Worm (Caenorhabditis elegans) whole organism, L4 larva: ENCODE measurements around the gene mig-39.

Source experiments
- F37D6.2 ChIP-seq: sonication (generic microtip); optimal IDR thresholded peaks from 2 replicates; lab custom pipeline; 2016; ENCODE audit warnings: mild to moderate bottlenecking, missing genetic modification characterization, missing compliant biosample characterization
- F44E2.7 ChIP-seq: fragments of 200-800 bp; sonication (Bioruptor generic); IDR thresholded peaks from 2 replicates; pipeline ENCODE4 v2.1.2; 2022; ENCODE audit warnings: missing genetic modification characterization, missing compliant biosample characterization
- F49E8.2 ChIP-seq: sonication (generic microtip); optimal IDR thresholded peaks from 2 replicates; lab custom pipeline; 2016; ENCODE audit warnings: missing compliant biosample characterization, mild to moderate bottlenecking, missing genetic modification characterization, borderline replicate concordance
- T26A8.4 ChIP-seq: fragments of 200-800 bp; sonication (Bioruptor generic); IDR thresholded peaks from 2 replicates; pipeline ENCODE4 v1.3.6; 2022; ENCODE audit warnings: missing genetic modification characterization, missing compliant biosample characterization
- Y48G9A.11 ChIP-seq: fragments of 200-800 bp; sonication (Bioruptor generic); IDR thresholded peaks from 2 replicates; pipeline ENCODE4 v1.3.6; 2022; ENCODE audit warnings: missing genetic modification reagents, missing genetic modification characterization, missing compliant biosample characterization
- Y5F2A.4 ChIP-seq: fragments of 200-800 bp; sonication (Bioruptor generic); optimal IDR thresholded peaks from 2 replicates; lab custom pipeline; 2018; ENCODE audit warnings: mild to moderate bottlenecking, missing genetic modification characterization, missing compliant biosample characterization
- ZK337.2 ChIP-seq: fragments of 200-800 bp; sonication (Bioruptor generic); IDR thresholded peaks from 2 replicates; pipeline ENCODE4 v1.3.6; 2022; ENCODE audit warnings: missing genetic modification reagents, missing genetic modification characterization, missing compliant biosample characterization
- aha-1 ChIP-seq: fragments of 150-350 bp; peaks from one replicate; lab custom pipeline; 2014; ENCODE audit warnings: missing biosample characterization, missing genetic modification characterization
- aly-2 ChIP-seq: sonication (generic microtip); optimal IDR thresholded peaks from 2 replicates; lab custom pipeline; 2018; ENCODE audit warnings: missing biosample characterization, missing genetic modification characterization
- ama-1 ChIP-seq: fragments of 150-350 bp; optimal IDR thresholded peaks from 2 replicates; lab custom pipeline; 2014; ENCODE audit warnings: inconsistent platforms, mixed read lengths
- arid-1 ChIP-seq: fragments of 200-800 bp; sonication (Bioruptor generic); conservative IDR thresholded peaks from 2 replicates; pipeline ENCODE4 v1.3.6; 2022; ENCODE audit warnings: missing genetic modification reagents, missing genetic modification characterization, missing compliant biosample characterization
- attf-4 ChIP-seq: sonication (generic microtip); optimal IDR thresholded peaks from 3 replicates; lab custom pipeline; 2017; ENCODE audit warnings: missing biosample characterization, missing genetic modification characterization
- ceh-28 ChIP-seq: fragments of 150-350 bp; optimal IDR thresholded peaks from 2 replicates; lab custom pipeline; 2014; ENCODE audit warnings: missing biosample characterization, missing genetic modification reagents, missing genetic modification characterization
- ceh-32 ChIP-seq: sonication (generic microtip); optimal IDR thresholded peaks from 2 replicates; lab custom pipeline; 2016; ENCODE audit warnings: mild to moderate bottlenecking, missing genetic modification characterization, missing compliant biosample characterization; ENCODE audit not compliant: poor library complexity
- ceh-44 ChIP-seq: fragments of 200-800 bp; sonication (Bioruptor generic); IDR thresholded peaks from 2 replicates; pipeline ENCODE4 v1.3.6; 2022; ENCODE audit warnings: missing genetic modification reagents, missing genetic modification characterization, missing compliant biosample characterization
- ceh-62 ChIP-seq: sonication (generic microtip); optimal IDR thresholded peaks from 2 replicates; lab custom pipeline; 2017; ENCODE audit warnings: missing biosample characterization, missing genetic modification characterization
- cey-2 ChIP-seq: sonication (generic microtip); optimal IDR thresholded peaks from 3 replicates; lab custom pipeline; 2017; ENCODE audit warnings: missing genetic modification characterization, mild to moderate bottlenecking, missing compliant biosample characterization, antibody characterized with exemption, borderline replicate concordance; ENCODE audit not compliant: insufficient read depth
- ctbp-1 ChIP-seq: fragments of 200-800 bp; sonication (Bioruptor generic); IDR thresholded peaks from 2 replicates; pipeline ENCODE4 v1.3.6; 2022; ENCODE audit warnings: missing genetic modification reagents, missing genetic modification characterization, missing compliant biosample characterization
- daf-16 ChIP-seq, 3 experiments: sonication (generic microtip); optimal IDR thresholded peaks; 2 replicates each; lab custom pipeline; 2016 to 2017; ENCODE audit warnings: missing genetic modification characterization in 3 of 3, missing genetic modification reagents in 3 of 3, mild to moderate bottlenecking in 2 of 3, missing compliant biosample characterization in 2 of 3, missing biosample characterization in 1 of 3, moderate library complexity in 1 of 3
- daf-19 ChIP-seq: fragments of 200-800 bp; sonication (Bioruptor generic); conservative IDR thresholded peaks from 2 replicates; pipeline ENCODE4 v1.3.6; 2022; ENCODE audit warnings: missing genetic modification characterization, missing compliant biosample characterization
- daf-8 ChIP-seq: fragments of 200-800 bp; sonication (Bioruptor generic); IDR thresholded peaks from 2 replicates; pipeline ENCODE4 v1.3.6; 2022; ENCODE audit warnings: missing genetic modification characterization, missing compliant biosample characterization
- dmd-6 ChIP-seq: fragments of 200-800 bp; sonication (Bioruptor generic); IDR thresholded peaks from 2 replicates; pipeline ENCODE4 v1.3.6; 2022; ENCODE audit warnings: missing genetic modification reagents, missing genetic modification characterization, missing compliant biosample characterization
- egl-43 ChIP-seq: fragments of 200-800 bp; sonication (Bioruptor generic); IDR thresholded peaks from 2 replicates; pipeline ENCODE4 v1.3.6; 2022; ENCODE audit warnings: missing genetic modification reagents, missing genetic modification characterization, missing compliant biosample characterization
- fkh-10 ChIP-seq: fragments of 150-350 bp; optimal IDR thresholded peaks from 2 replicates; lab custom pipeline; 2014; ENCODE audit warnings: missing biosample characterization, missing genetic modification reagents, missing genetic modification characterization
- lin-15B ChIP-seq: fragments of 150-350 bp; sonication (generic microtip); optimal IDR thresholded peaks from 3 replicates; lab custom pipeline; 2014; ENCODE audit warnings: missing biosample characterization, missing genetic modification characterization
- lin-29 ChIP-seq: fragments of 200-800 bp; sonication (Bioruptor generic); IDR thresholded peaks from 2 replicates; pipeline ENCODE4 v1.3.6; 2022; ENCODE audit warnings: missing genetic modification reagents, missing genetic modification characterization, missing compliant biosample characterization
- lir-3 ChIP-seq: sonication (generic microtip); optimal IDR thresholded peaks from 2 replicates; lab custom pipeline; 2016; ENCODE audit warnings: mild to moderate bottlenecking, missing genetic modification characterization, missing compliant biosample characterization
- lsy-2 ChIP-seq, 2 experiments: fragments of 150-350 bp in 1 of 2; sonication (generic microtip) in 1 of 2; optimal IDR thresholded peaks; 2 replicates each; lab custom pipeline; 2014 to 2017; ENCODE audit warnings: missing biosample characterization in 2 of 2, missing genetic modification characterization in 2 of 2
- mep-1 ChIP-seq: fragments of 150-350 bp; sonication (generic microtip); optimal IDR thresholded peaks from 3 replicates; lab custom pipeline; 2014; ENCODE audit warnings: missing biosample characterization, missing genetic modification characterization
- mxl-2 ChIP-seq: fragments of 200-800 bp; sonication (Bioruptor generic); conservative IDR thresholded peaks from 2 replicates; pipeline ENCODE4 v1.3.6; 2022; ENCODE audit warnings: missing genetic modification reagents, missing genetic modification characterization, missing compliant biosample characterization
- nhr-11 ChIP-seq: fragments of 150-350 bp; optimal IDR thresholded peaks from 2 replicates; lab custom pipeline; 2014; ENCODE audit warnings: missing biosample characterization, missing genetic modification characterization
- nhr-237 ChIP-seq: sonication (generic microtip); optimal IDR thresholded peaks from 2 replicates; lab custom pipeline; 2017; ENCODE audit warnings: missing biosample characterization, missing genetic modification characterization
- nhr-48 ChIP-seq: sonication (generic microtip); optimal IDR thresholded peaks from 2 replicates; lab custom pipeline; 2016; ENCODE audit warnings: mild to moderate bottlenecking, missing genetic modification characterization, missing compliant biosample characterization
- nhr-6 ChIP-seq: fragments of 150-350 bp; optimal IDR thresholded peaks from 2 replicates; lab custom pipeline; 2014; ENCODE audit warnings: missing biosample characterization, missing genetic modification characterization
- pqm-1 ChIP-seq: sonication (generic microtip); optimal IDR thresholded peaks from 2 replicates; lab custom pipeline; 2017; ENCODE audit warnings: missing biosample characterization, missing genetic modification characterization
- rbr-2 ChIP-seq: sonication (generic microtip); optimal IDR thresholded peaks from 2 replicates; lab custom pipeline; 2016; ENCODE audit warnings: missing genotype, missing genetic modification characterization, missing compliant biosample characterization
- saeg-2 ChIP-seq: fragments of 200-800 bp; sonication (Bioruptor generic); IDR thresholded peaks from 2 replicates; pipeline ENCODE4 v1.3.6; 2022; ENCODE audit warnings: missing genetic modification reagents, missing genetic modification characterization, missing compliant biosample characterization
- set-16 ChIP-seq: fragments of 200-800 bp; sonication (Bioruptor generic); IDR thresholded peaks from 2 replicates; pipeline ENCODE4 v1.3.6; 2022; ENCODE audit warnings: missing genetic modification reagents, missing genetic modification characterization, missing compliant biosample characterization
- tag-97 ChIP-seq: fragments of 200-800 bp; sonication (Bioruptor generic); IDR thresholded peaks from 2 replicates; pipeline ENCODE4 v1.3.6; 2022; ENCODE audit warnings: missing genetic modification characterization, missing compliant biosample characterization
- unc-62 ChIP-seq, 3 experiments: fragments of 150-350 bp in 1 of 3; sonication (generic microtip); optimal IDR thresholded peaks in 2 of 3; peaks in 1 of 3; 1 replicate in 1 of 3; 2 replicates in 2 of 3; lab custom pipeline; 2014 to 2017; ENCODE audit warnings: missing biosample characterization in 3 of 3, missing genetic modification characterization in 3 of 3, missing genetic modification reagents in 3 of 3, missing genotype in 1 of 3
- zip-2 ChIP-seq: fragments of 150-350 bp; optimal IDR thresholded peaks from 2 replicates; lab custom pipeline; 2014; ENCODE audit warnings: missing biosample characterization, missing genetic modification characterization
- ztf-7 ChIP-seq: fragments of 150-350 bp; optimal IDR thresholded peaks from 2 replicates; lab custom pipeline; 2014; ENCODE audit warnings: missing biosample characterization, missing genetic modification characterization

The mig-39 gene

DNA sequence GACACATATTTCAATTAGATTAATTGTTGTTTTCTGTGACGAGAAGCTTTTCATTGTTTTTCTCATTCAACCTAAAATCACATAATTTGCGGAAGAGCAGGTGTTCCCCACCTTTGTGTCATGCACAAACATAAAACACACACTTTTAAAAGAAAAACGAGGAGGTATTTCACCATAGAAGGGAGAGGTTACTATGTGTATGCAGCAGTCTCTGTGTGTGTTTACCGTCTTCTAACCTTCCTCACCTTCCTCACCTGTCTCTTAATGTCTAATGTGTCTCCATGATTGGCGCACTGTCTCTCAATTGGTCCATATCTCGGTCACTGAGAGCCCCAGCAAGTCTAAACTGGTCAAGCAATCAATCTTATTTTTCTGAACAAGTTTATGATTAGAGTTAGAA is 39.5 kb downstream of the mig-39 start (continued):
- no peak for TF ChIP-seq T26A8.4 (GFP tag; lab: Robert Waterston, UW)
- TF ChIP-seq daf-16 (GFP tag; optimal IDR thresholded peaks at IDR 0.05; lab: Kevin White, UChicago) = no peak
- peak; percentile 77 for TF ChIP-seq daf-16 (tag; optimal IDR thresholded peaks at IDR 0.05; lab: Kevin White, UChicago)
- no peak for TF ChIP-seq daf-8 (GFP tag; lab: Robert Waterston, UW)
- no peak for TF ChIP-seq ceh-44 (GFP tag; lab: Robert Waterston, UW)
- TF ChIP-seq F44E2.7 (GFP tag; lab: Robert Waterston, UW) = no peak
- no peak for TF ChIP-seq nhr-237
- no peak for TF ChIP-seq nhr-48 (tag; lab: Kevin White, UChicago)
- no peak for TF ChIP-seq attf-4 (tag; lab: Kevin White, UChicago)
- TF ChIP-seq ZK337.2 (GFP tag; lab: Robert Waterston, UW) = no peak
- no peak for TF ChIP-seq zip-2 (tag; lab: Kevin White, UChicago)
- no peak for TF ChIP-seq mxl-2 (GFP tag; lab: Robert Waterston, UW)
- TF ChIP-seq Y48G9A.11 (GFP tag; lab: Robert Waterston, UW) = no peak
- TF ChIP-seq aly-2 = no peak
- peak; percentile 50 for TF ChIP-seq pqm-1
- no peak for TF ChIP-seq lin-29 (GFP tag; lab: Robert Waterston, UW)
- no peak for TF ChIP-seq nhr-6 (tag; lab: Kevin White, UChicago)
- TF ChIP-seq tag-97 = no peak

DNA sequence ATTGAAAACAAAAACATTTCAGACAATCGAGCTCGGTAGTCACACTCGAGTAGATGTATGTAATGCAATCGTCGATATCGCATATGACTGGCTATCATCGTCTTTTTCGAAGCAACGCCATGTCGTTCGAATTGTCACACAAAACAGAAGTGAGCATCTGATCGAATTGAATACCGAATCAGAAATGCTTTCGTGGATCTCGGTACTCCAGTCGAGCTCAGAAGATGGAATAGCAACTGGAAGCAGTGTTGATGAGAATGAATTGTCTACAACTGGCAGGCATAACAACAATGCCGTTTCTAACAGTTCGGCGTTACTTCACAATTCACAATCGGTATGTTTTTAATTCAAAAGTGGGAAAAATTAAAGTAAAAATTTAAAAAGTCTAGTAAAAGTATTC is 42.4 kb downstream of the mig-39 start:
- TF ChIP-seq ceh-28 = no peak
- no peak for TF ChIP-seq lir-3 (tag; lab: Kevin White, UChicago)
- TF ChIP-seq lin-15B = no peak
- no peak for TF ChIP-seq lsy-2 (tag; optimal IDR thresholded peaks at IDR 0.05; lab: Kevin White, UChicago)
- TF ChIP-seq saeg-2 = no peak
- no peak for TF ChIP-seq unc-62 (GFP tag; optimal IDR thresholded peaks at IDR 0.05 in 1 of 2; lab: Kevin White, UChicago)
- TF ChIP-seq unc-62 (tag; optimal IDR thresholded peaks at IDR 0.05; lab: Kevin White, UChicago) = no peak
- TF ChIP-seq F49E8.2 = no peak
- no peak for TF ChIP-seq ceh-32 (tag; lab: Kevin White, UChicago)
- TF ChIP-seq dmd-6 (GFP tag; lab: Robert Waterston, UW) = no peak
- TF ChIP-seq daf-19 (GFP tag; lab: Robert Waterston, UW) = no peak
- TF ChIP-seq cey-2 (tag; lab: Kevin White, UChicago) = no peak
- TF ChIP-seq fkh-10 (GFP tag; lab: Kevin White, UChicago) = no peak
- no peak for TF ChIP-seq ama-1
- TF ChIP-seq egl-43 (GFP tag; lab: Robert Waterston, UW) = no peak
- no peak for TF ChIP-seq nhr-11 (tag; lab: Kevin White, UChicago)
- no peak for TF ChIP-seq arid-1 (GFP tag; lab: Robert Waterston, UW)

DNA sequence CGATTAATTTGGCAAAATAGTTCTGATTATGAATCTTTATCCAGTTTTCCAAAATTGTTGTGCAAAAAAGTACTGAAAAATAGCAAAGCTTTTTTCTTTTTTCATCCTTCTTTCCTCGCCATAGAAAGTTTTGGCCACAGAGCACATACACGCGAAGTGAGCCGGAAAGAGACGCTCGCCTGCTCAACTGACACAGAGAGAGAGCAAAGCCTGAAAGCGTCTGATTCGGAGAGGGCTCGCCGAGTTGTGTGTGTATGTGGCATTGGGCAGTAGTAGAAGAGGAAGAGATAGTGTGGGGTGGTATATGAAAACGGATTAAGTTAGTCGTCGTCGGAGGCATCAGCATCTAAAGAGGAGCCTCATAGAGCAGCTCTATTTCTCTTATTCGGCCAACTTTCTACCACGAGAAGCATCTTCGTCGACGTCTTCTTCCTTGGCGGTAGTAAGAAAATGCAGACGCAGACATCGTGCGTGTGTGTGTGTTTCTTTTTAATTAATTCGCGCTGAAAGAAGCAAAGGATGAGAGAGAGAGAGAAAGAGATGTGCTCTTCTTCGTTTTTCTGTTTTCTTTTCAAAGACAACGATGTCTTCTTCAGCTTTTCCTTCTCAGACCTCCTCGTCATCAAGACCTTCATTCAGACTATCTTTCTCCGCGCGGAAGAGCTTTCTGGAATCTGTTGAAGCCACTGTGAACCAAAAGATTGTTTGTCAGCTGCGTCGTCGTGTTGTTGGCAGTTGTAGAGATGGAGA is 43.0 kb downstream of the mig-39 start:
- peak; percentile 29 for TF ChIP-seq rbr-2
- TF ChIP-seq F37D6.2 (tag; lab: Kevin White, UChicago) = peak; percentile 55
- peak; percentile 83 for TF ChIP-seq fkh-10 (GFP tag; lab: Kevin White, UChicago)
- 0 out of 2 replicates have a peak, but pooled peaks have one; percentile 8 for TF ChIP-seq set-16 (GFP tag; lab: Robert Waterston, UW)
- no peak for TF ChIP-seq ceh-62
- TF ChIP-seq Y5F2A.4 (GFP tag; lab: Kevin White, UChicago) = no peak
- peak in 1 of 2 experiments; percentile 4 for TF ChIP-seq lsy-2 (tag; optimal IDR thresholded peaks at IDR 0.05; lab: Kevin White, UChicago)
- peak; percentile 38 for TF ChIP-seq mep-1 (tag; lab: Kevin White, UChicago)
- no peak for TF ChIP-seq ztf-7 (tag; lab: Kevin White, UChicago)
- TF ChIP-seq aha-1 (tag; lab: Kevin White, UChicago) = peak; percentile 76
- peak; percentile 19; the same call in 1 of the 2 replicates for TF ChIP-seq ctbp-1 (GFP tag; lab: Robert Waterston, UW)
